Worm (Caenorhabditis elegans) whole organism, L4 larva: ENCODE measurements around the gene srd-46.

Experiments
- D1046.2 ChIP-seq: fragments of 200-800 bp; sonication (Bioruptor generic); IDR thresholded peaks from 2 replicates; pipeline ENCODE4 v1.3.6; 2022; ENCODE audit warnings: missing genetic modification characterization, missing compliant biosample characterization
- F10B5.3 ChIP-seq: sonication (generic microtip); optimal IDR thresholded peaks from 2 replicates; lab custom pipeline; 2016; ENCODE audit warnings: mild to moderate bottlenecking, missing genetic modification characterization, missing compliant biosample characterization
- F44E2.7 ChIP-seq: fragments of 200-800 bp; sonication (Bioruptor generic); IDR thresholded peaks from 2 replicates; pipeline ENCODE4 v2.1.2; 2022; ENCODE audit warnings: missing genetic modification characterization, missing compliant biosample characterization
- T26A8.4 ChIP-seq: fragments of 200-800 bp; sonication (Bioruptor generic); IDR thresholded peaks from 2 replicates; pipeline ENCODE4 v1.3.6; 2022; ENCODE audit warnings: missing genetic modification characterization, missing compliant biosample characterization
- Y105C5A.15 ChIP-seq: fragments of 200-800 bp; sonication (Bioruptor generic); IDR thresholded peaks from 2 replicates; pipeline ENCODE4 v1.3.6; 2022; ENCODE audit warnings: missing genetic modification characterization, missing compliant biosample characterization
- Y75B8A.6 ChIP-seq: fragments of 200-800 bp; sonication (Bioruptor generic); IDR thresholded peaks from 2 replicates; pipeline ENCODE4 v1.3.6; 2022; ENCODE audit warnings: missing genetic modification reagents, missing genetic modification characterization, missing compliant biosample characterization
- ZK337.2 ChIP-seq: fragments of 200-800 bp; sonication (Bioruptor generic); IDR thresholded peaks from 2 replicates; pipeline ENCODE4 v1.3.6; 2022; ENCODE audit warnings: missing genetic modification reagents, missing genetic modification characterization, missing compliant biosample characterization
- ZK546.5 ChIP-seq, 2 experiments: sonication (generic microtip); optimal IDR thresholded peaks; 2 replicates each; lab custom pipeline; 2017; ENCODE audit warnings: missing biosample characterization in 2 of 2, missing genetic modification characterization in 2 of 2
- aha-1 ChIP-seq: fragments of 150-350 bp; peaks from one replicate; lab custom pipeline; 2014; ENCODE audit warnings: missing biosample characterization, missing genetic modification characterization
- ceh-44 ChIP-seq: fragments of 200-800 bp; sonication (Bioruptor generic); IDR thresholded peaks from 2 replicates; pipeline ENCODE4 v1.3.6; 2022; ENCODE audit warnings: missing genetic modification reagents, missing genetic modification characterization, missing compliant biosample characterization
- ceh-62 ChIP-seq: sonication (generic microtip); optimal IDR thresholded peaks from 2 replicates; lab custom pipeline; 2017; ENCODE audit warnings: missing biosample characterization, missing genetic modification characterization
- ctbp-1 ChIP-seq: fragments of 200-800 bp; sonication (Bioruptor generic); IDR thresholded peaks from 2 replicates; pipeline ENCODE4 v1.3.6; 2022; ENCODE audit warnings: missing genetic modification reagents, missing genetic modification characterization, missing compliant biosample characterization
- daf-12 ChIP-seq: fragments of 150-350 bp; optimal IDR thresholded peaks from 2 replicates; lab custom pipeline; 2014; ENCODE audit warnings: missing biosample characterization, missing genetic modification reagents, missing genetic modification characterization
- daf-19 ChIP-seq: fragments of 200-800 bp; sonication (Bioruptor generic); conservative IDR thresholded peaks from 2 replicates; pipeline ENCODE4 v1.3.6; 2022; ENCODE audit warnings: missing genetic modification characterization, missing compliant biosample characterization
- daf-8 ChIP-seq: fragments of 200-800 bp; sonication (Bioruptor generic); IDR thresholded peaks from 2 replicates; pipeline ENCODE4 v1.3.6; 2022; ENCODE audit warnings: missing genetic modification characterization, missing compliant biosample characterization
- dmd-9 ChIP-seq: fragments of 200-800 bp; sonication (Bioruptor generic); IDR thresholded peaks from 2 replicates; pipeline ENCODE4 v1.3.6; 2022; ENCODE audit warnings: missing genetic modification reagents, missing genetic modification characterization, missing compliant biosample characterization
- egl-27 ChIP-seq: sonication (generic microtip); optimal IDR thresholded peaks from 3 replicates; lab custom pipeline; 2017; ENCODE audit warnings: missing biosample characterization, missing genetic modification reagents, missing genetic modification characterization
- hmg-1.1 ChIP-seq: fragments of 200-800 bp; sonication (Bioruptor generic); IDR thresholded peaks from 2 replicates; pipeline ENCODE4 v1.3.6; 2022; ENCODE audit warnings: missing genetic modification reagents, missing genetic modification characterization, missing compliant biosample characterization
- jun-1 ChIP-seq: fragments of 150-350 bp; optimal IDR thresholded peaks from 2 replicates; lab custom pipeline; 2014; ENCODE audit warnings: missing biosample characterization, missing genetic modification reagents, missing genetic modification characterization
- lin-1 ChIP-seq: fragments of 200-800 bp; sonication (Bioruptor generic); IDR thresholded peaks from 2 replicates; pipeline ENCODE4 v1.3.6; 2022; ENCODE audit warnings: missing genetic modification reagents, missing genetic modification characterization, missing compliant biosample characterization
- lin-13 ChIP-seq: fragments of 150-350 bp; optimal IDR thresholded peaks from 2 replicates; lab custom pipeline; 2014; ENCODE audit warnings: missing biosample characterization, missing genetic modification reagents, missing genetic modification characterization
- lin-15B ChIP-seq: fragments of 150-350 bp; sonication (generic microtip); optimal IDR thresholded peaks from 3 replicates; lab custom pipeline; 2014; ENCODE audit warnings: missing biosample characterization, missing genetic modification characterization
- mdl-1 ChIP-seq, 2 experiments: fragments of 150-350 bp in 1 of 2; sonication (generic microtip) in 1 of 2; optimal IDR thresholded peaks; 2 replicates each; lab custom pipeline; 2014 to 2017; ENCODE audit warnings: missing biosample characterization in 2 of 2, missing genetic modification characterization in 2 of 2
- mdt-29 ChIP-seq: fragments of 200-800 bp; sonication (Bioruptor generic); IDR thresholded peaks from 2 replicates; pipeline ENCODE4 v1.3.6; 2022; ENCODE audit warnings: missing genetic modification reagents, missing genetic modification characterization, missing compliant biosample characterization
- nhr-102 ChIP-seq: sonication (generic microtip); optimal IDR thresholded peaks from 2 replicates; lab custom pipeline; 2016; ENCODE audit warnings: mild to moderate bottlenecking, missing genetic modification characterization, moderate library complexity, missing compliant biosample characterization
- nhr-111 ChIP-seq: fragments of 200-800 bp; sonication (Bioruptor generic); optimal IDR thresholded peaks from 2 replicates; lab custom pipeline; 2018; ENCODE audit warnings: mild to moderate bottlenecking, missing genetic modification characterization, missing compliant biosample characterization
- nhr-237 ChIP-seq: sonication (generic microtip); optimal IDR thresholded peaks from 2 replicates; lab custom pipeline; 2017; ENCODE audit warnings: missing biosample characterization, missing genetic modification characterization
- nhr-25 ChIP-seq: sonication (generic microtip); optimal IDR thresholded peaks from 2 replicates; lab custom pipeline; 2017; ENCODE audit warnings: missing genetic modification characterization, mild to moderate bottlenecking, missing compliant biosample characterization, antibody characterized with exemption, moderate library complexity, borderline replicate concordance; ENCODE audit not compliant: insufficient read depth
- nhr-28 ChIP-seq: fragments of 150-350 bp; optimal IDR thresholded peaks from 2 replicates; lab custom pipeline; 2014; ENCODE audit warnings: missing biosample characterization, missing genetic modification characterization
- nhr-41 ChIP-seq: fragments of 200-800 bp; sonication (Bioruptor generic); IDR thresholded peaks from 2 replicates; pipeline ENCODE4 v1.3.6; 2022; ENCODE audit warnings: missing genetic modification reagents, missing genetic modification characterization, missing compliant biosample characterization
- nhr-6 ChIP-seq: fragments of 150-350 bp; optimal IDR thresholded peaks from 2 replicates; lab custom pipeline; 2014; ENCODE audit warnings: missing biosample characterization, missing genetic modification characterization
- php-3 ChIP-seq: fragments of 200-800 bp; sonication (Bioruptor generic); IDR thresholded peaks from 2 replicates; pipeline ENCODE4 v1.3.6; 2022; ENCODE audit warnings: missing genetic modification reagents, missing genetic modification characterization, missing compliant biosample characterization
- pqm-1 ChIP-seq: sonication (generic microtip); optimal IDR thresholded peaks from 2 replicates; lab custom pipeline; 2017; ENCODE audit warnings: missing biosample characterization, missing genetic modification characterization
- rbr-2 ChIP-seq: sonication (generic microtip); optimal IDR thresholded peaks from 2 replicates; lab custom pipeline; 2016; ENCODE audit warnings: missing genotype, missing genetic modification characterization, missing compliant biosample characterization
- saeg-2 ChIP-seq: fragments of 200-800 bp; sonication (Bioruptor generic); IDR thresholded peaks from 2 replicates; pipeline ENCODE4 v1.3.6; 2022; ENCODE audit warnings: missing genetic modification reagents, missing genetic modification characterization, missing compliant biosample characterization
- set-16 ChIP-seq: fragments of 200-800 bp; sonication (Bioruptor generic); IDR thresholded peaks from 2 replicates; pipeline ENCODE4 v1.3.6; 2022; ENCODE audit warnings: missing genetic modification reagents, missing genetic modification characterization, missing compliant biosample characterization
- tag-97 ChIP-seq: fragments of 200-800 bp; sonication (Bioruptor generic); IDR thresholded peaks from 2 replicates; pipeline ENCODE4 v1.3.6; 2022; ENCODE audit warnings: missing genetic modification characterization, missing compliant biosample characterization
- tra-1 ChIP-seq: fragments of 200-800 bp; sonication (Bioruptor generic); IDR thresholded peaks from 2 replicates; pipeline ENCODE4 v1.3.6; 2022; ENCODE audit warnings: missing genetic modification reagents, missing genetic modification characterization, missing compliant biosample characterization
- unc-130 ChIP-seq: sonication (generic microtip); optimal IDR thresholded peaks from 2 replicates; lab custom pipeline; 2016; ENCODE audit warnings: missing genetic modification reagents, missing genetic modification characterization, missing compliant biosample characterization
- unc-62 ChIP-seq, 3 experiments: fragments of 150-350 bp in 1 of 3; sonication (generic microtip); optimal IDR thresholded peaks in 2 of 3; peaks in 1 of 3; 1 replicate in 1 of 3; 2 replicates in 2 of 3; lab custom pipeline; 2014 to 2017; ENCODE audit warnings: missing biosample characterization in 3 of 3, missing genetic modification characterization in 3 of 3, missing genetic modification reagents in 3 of 3, missing genotype in 1 of 3
- zag-1 ChIP-seq: fragments of 150-350 bp; optimal IDR thresholded peaks from 2 replicates; lab custom pipeline; 2014; ENCODE audit warnings: missing biosample characterization, missing genetic modification characterization
- ztf-11 ChIP-seq: fragments of 150-350 bp; optimal IDR thresholded peaks from 2 replicates; lab custom pipeline; 2014; ENCODE audit warnings: missing biosample characterization, missing genetic modification characterization

Gene srd-46

DNA sequence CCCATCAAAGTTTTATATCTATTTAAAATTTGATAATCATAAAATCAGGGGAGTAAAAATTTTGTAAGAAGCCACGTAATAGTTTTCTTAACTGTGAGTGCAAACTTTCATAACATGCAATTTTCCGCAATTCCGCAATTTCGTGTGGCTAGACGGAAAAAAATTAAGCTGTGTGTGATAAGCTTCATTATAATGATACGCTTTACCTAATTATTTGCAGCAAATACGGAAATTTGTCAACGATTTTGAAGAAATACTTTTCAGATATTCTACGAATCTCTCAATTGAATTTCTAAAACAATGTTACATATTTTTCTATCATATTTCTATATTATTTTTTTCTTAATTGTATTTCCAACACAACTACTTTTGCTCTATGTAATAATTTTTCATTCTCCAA lies at the start of gene srd-46:
Gene srd-46, plus strand, starts transcription at position 301 of the 400 bp plus-strand sequence.
- TF ChIP-seq Y75B8A.6 (GFP tag; lab: Robert Waterston, UW): no peak
- no peak for TF ChIP-seq nhr-111 (GFP tag; lab: Kevin White, UChicago)
- no peak for TF ChIP-seq nhr-28 (tag; lab: Kevin White, UChicago)
- TF ChIP-seq lin-15B: no peak
- no peak for TF ChIP-seq Y105C5A.15 (GFP tag; lab: Robert Waterston, UW)
- TF ChIP-seq ZK337.2: no peak

DNA sequence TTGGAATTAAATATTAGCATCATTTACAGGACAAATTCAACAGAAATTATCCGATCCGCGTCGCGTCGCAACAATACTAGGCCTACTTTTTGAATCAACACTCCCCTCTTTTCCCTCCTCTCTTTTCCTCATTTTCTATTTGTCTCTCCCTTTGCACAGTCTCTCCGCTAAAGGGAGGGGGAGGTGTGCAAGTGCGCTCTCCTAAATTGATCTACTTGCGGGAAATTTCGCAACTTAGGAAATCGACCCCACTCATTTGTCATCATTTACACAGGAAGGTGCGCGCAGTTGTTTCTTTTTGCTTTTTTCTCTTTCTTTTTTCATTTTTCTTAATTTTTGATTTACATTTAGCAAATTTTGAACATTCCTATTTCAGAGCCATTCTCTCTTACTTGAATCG lies 49.0 kb upstream of the srd-46 start, which contains the start of gene C04B4.2:
Gene C04B4.2, plus strand, starts transcription at position 371 of the 400 bp plus-strand sequence.
- TF ChIP-seq nhr-102 (tag; lab: Kevin White, UChicago) (no peak), mdl-1 (tag; optimal IDR thresholded peaks at IDR 0.05; lab: Kevin White, UChicago) (no peak), ZK546.5 (tag; optimal IDR thresholded peaks at IDR 0.05; lab: Kevin White, UChicago) (no peak), F10B5.3 (tag; lab: Kevin White, UChicago) (no peak), F44E2.7 (GFP tag; lab: Robert Waterston, UW) (no peak), mdt-29 (no peak)

ce11 chrX:12284161-12284560 lies 47.7 kb upstream of the srd-46 start:
- TF ChIP-seq zag-1: no peak
- TF ChIP-seq aha-1 (tag; lab: Kevin White, UChicago): peak; percentile 63
- TF ChIP-seq ctbp-1 (GFP tag; lab: Robert Waterston, UW): no peak
- peak in 1 of 2 experiments; percentile 91 for TF ChIP-seq unc-62 (GFP tag; optimal IDR thresholded peaks at IDR 0.05 in 1 of 2; lab: Kevin White, UChicago)
- no peak for TF ChIP-seq unc-62 (tag; optimal IDR thresholded peaks at IDR 0.05; lab: Kevin White, UChicago)
- TF ChIP-seq, all 104 proteins: peak for 2

ce11 chrX:12285496-12285895 lies 46.4 kb upstream of the srd-46 start, which contains the start of gene lips-2:
Gene lips-2 (plus strand): TSS chrX:12285796.
- TF ChIP-seq saeg-2 (GFP tag; lab: Robert Waterston, UW) (no peak), lin-15B (no peak), egl-27 (no peak), nhr-6 (tag; lab: Kevin White, UChicago) (no peak), dmd-9 (GFP tag; lab: Robert Waterston, UW) (no peak), daf-19 (GFP tag; lab: Robert Waterston, UW) (no peak), pqm-1 (tag; lab: Kevin White, UChicago) (no peak), jun-1 (tag; lab: Kevin White, UChicago) (no peak), ztf-11 (no peak), nhr-41 (GFP tag; lab: Robert Waterston, UW) (no peak), ctbp-1 (GFP tag; lab: Robert Waterston, UW) (no peak), set-16 (GFP tag; lab: Robert Waterston, UW) (no peak), hmg-1.1 (GFP tag; lab: Robert Waterston, UW) (no peak), T26A8.4 (no peak), daf-8 (GFP tag; lab: Robert Waterston, UW) (no peak), lin-13 (no peak), nhr-25 (no peak), Y105C5A.15 (GFP tag; lab: Robert Waterston, UW) (no peak)
- TF ChIP-seq, all 104 proteins: peak for 0

DNA sequence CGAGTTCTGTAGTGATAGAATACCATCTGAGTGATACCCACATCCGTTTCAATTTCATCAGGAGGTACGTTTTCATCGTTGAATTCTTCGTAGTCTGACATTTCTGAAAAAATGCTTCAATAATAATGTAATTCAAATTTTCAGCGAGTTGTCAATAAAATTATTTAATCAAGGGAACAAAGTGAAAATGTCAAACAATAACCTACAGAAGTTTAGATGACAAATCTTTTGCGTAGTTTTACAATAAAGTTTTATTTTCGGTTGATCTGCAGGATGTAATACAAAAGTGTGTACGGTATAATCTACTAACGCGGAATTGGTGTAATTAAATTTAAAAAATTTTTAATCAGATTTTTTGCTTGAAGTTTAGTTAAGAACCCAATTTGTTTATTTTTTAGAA lies 43.6 kb upstream of the srd-46 start, which contains the start of gene C04B4.5:
Gene C04B4.5, minus strand, starts transcription at position 101 of the 400 bp plus-strand sequence.
- no peak for TF ChIP-seq jun-1 (tag; lab: Kevin White, UChicago)
- TF ChIP-seq rbr-2: no peak
- no peak for TF ChIP-seq tag-97 (GFP tag; lab: Robert Waterston, UW)
- TF ChIP-seq tra-1 (GFP tag; lab: Robert Waterston, UW): no peak
- no peak for TF ChIP-seq D1046.2 (GFP tag; lab: Robert Waterston, UW)
- no peak for TF ChIP-seq nhr-237 (tag; lab: Kevin White, UChicago)
- TF ChIP-seq daf-12 (tag; lab: Kevin White, UChicago): no peak
- no peak for TF ChIP-seq lin-1 (GFP tag; lab: Robert Waterston, UW)
- TF ChIP-seq php-3: no peak
- TF ChIP-seq aha-1 (tag; lab: Kevin White, UChicago): no peak
- TF ChIP-seq Y75B8A.6 (GFP tag; lab: Robert Waterston, UW): no peak
- TF ChIP-seq unc-130 (GFP tag; lab: Kevin White, UChicago): no peak
- no peak for TF ChIP-seq ceh-62
- TF ChIP-seq ceh-44: no peak
- TF ChIP-seq nhr-102 (tag; lab: Kevin White, UChicago): no peak
